Fruit fly (Drosophila melanogaster): ENCODE results near the gene CG10663.

Gene CG10663

DNA sequence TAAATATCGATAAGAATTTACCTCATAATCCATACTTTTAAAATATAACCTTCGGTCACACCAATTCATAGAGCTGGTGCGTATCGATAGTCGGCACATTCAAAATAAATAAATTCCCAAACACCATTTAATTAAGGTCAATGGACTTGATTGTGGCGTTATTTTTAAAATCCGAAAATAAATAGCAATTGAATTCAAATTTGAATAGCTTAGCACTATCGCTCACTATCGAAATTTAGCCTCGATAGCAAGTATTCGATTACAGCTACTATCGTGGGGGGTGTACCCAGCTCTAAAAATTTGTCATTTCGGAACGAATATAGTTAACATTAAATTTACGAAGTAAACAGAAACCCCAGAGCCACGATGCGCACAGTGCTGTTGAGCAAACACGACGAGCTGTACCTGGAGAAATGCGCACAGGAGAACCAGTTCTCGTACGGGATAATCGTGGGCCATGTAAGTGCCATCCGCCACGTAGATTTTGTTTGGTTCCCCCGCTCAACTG, 13.3 kb downstream of the CG10663 start, which contains the start of gene CG10616:
CG10616 (plus strand) TSS at position 258 of the 508 bp plus-strand sequence.
- no peak for TF ChIP-seq CG17801 (GFP tag; optimal IDR thresholded peaks at IDR 0.05; ENCODE audit: partially characterized antibody)

DNA sequence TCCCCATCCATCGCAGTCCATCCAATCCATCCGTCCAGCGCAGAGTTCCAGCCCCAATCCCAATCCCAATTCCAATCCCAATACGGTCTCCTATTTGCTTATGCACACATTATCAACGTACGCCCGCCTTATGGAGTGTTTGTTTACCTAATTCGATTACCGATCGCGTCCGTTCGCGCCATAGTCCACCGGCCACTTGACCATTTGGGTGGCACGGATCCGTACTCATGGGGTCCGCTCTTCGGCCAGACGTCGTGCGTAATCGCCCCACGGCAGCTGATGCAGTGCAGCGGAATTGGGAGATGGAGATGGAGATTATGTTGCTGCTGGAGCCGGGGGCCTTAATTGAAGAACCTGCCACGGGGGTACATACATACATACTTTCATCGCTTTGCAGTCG, 14.3 kb downstream of the CG10663 start:
- TF ChIP-seq CG17801 (GFP tag; optimal IDR thresholded peaks at IDR 0.05; ENCODE audit: partially characterized antibody), result no peak

DNA sequence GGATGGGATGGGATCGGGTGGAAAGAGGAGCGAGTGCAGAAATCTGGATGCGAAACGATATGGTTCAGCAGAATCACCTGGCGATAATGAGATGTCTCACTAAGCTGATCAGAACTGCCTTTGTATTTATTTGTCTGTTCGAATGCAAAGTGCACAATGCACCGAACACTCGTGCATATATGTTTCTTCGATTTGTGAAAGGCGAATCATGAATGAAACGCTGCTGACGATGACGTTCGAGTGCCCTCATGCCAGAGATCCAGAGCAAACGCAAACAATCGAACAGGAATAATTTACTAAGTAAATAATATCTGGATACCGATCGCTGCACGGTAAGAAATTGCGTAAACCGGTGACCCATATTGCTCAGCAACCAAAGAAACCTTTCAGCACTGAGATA, 15.2 kb downstream of the CG10663 start, which contains the start of gene CG32102:
CG32102 (minus strand) TSS at position 101 of the 400 bp plus-strand sequence.
- TF ChIP-seq CG17801 (GFP tag; optimal IDR thresholded peaks at IDR 0.05; ENCODE audit: partially characterized antibody), result no peak

DNA sequence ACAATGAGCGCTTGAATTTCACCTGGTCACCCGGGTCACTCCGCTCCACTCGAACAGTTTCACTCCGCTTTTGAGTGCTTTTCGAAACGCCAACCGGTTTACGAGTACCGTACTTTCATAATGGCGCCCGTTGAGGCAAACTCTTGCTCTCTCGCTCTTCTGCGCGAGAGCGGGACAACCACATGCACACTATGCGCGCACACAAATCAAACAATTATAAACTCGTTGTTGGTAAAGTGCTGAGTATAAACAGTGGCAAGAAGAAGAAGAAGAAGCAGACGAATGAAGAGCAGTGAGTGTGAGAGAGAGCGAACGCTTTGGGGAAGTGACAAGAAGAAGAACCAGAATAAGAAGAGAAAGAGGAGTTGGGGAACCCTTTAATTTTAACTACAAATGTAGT, 16.8 kb downstream of the CG10663 start, which contains the start of gene eyg:
eyg (minus strand) TSS at position 6 of the 400 bp plus-strand sequence.
- TF ChIP-seq CG17801 (GFP tag; optimal IDR thresholded peaks at IDR 0.05; ENCODE audit: partially characterized antibody), result no peak

DNA sequence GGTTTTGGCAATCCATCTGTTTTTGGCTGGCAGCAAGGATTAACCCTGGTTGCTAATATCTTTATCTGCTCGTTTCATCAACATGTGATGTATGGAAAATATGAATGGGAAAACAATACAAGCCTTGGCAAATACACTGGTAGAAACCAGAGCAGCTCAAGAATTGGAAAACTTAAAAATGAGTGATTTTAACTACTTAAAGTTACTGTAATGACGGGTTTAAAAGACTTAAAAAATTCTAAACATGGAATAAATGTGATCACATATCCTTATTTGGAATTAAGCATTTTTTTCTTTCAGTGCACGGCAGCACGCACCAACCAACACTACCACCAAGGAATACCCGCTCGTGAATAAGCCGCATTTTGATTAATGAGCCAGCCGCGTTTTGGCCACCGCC, 19.6 kb downstream of the CG10663 start:
- no peak for TF ChIP-seq CG17801 (GFP tag; optimal IDR thresholded peaks at IDR 0.05; ENCODE audit: partially characterized antibody)

DNA sequence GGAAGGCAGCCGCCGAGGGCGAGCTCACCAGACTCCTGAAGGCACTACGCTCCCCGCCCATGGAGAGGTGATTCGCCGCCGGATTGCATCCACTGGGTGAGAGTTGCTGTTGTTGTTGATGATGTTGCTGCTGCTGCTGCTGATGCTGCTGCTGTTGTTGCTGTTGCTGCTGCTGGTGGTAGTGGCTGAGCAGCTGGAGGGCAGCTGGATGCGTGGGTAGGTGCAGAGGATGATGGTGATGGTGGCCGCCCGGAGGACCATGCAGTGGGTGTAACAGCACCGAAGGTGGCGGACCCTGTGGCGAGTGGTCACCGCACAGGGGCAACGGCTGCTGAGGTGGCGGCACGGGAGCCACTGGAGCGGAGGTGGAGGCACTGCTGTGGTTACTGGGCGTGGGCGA, 21.3 kb downstream of the CG10663 start:
- no peak for TF ChIP-seq CG17801 (GFP tag; optimal IDR thresholded peaks at IDR 0.05; ENCODE audit: partially characterized antibody)

DNA sequence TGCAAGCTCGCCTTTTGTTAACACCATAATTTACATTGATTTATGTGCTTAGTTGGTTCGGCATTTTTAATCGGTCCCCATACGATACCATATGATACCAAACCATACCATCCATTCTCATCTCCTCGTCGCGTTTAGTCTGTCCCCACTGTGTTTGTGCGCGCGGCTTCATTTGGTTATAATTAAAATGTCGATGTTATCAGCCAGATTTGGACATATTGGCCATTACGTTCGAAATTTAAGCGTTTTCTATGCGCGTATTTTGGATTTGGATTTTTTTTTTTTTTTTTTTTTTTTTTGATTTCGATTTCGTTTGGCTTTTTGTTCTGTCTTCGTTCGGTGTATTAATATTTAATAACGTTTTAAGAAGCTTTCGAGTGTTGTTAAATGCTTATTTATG, 22.9 kb downstream of the CG10663 start:
- TF ChIP-seq CG17801 (GFP tag; optimal IDR thresholded peaks at IDR 0.05; ENCODE audit: partially characterized antibody), result no peak

DNA sequence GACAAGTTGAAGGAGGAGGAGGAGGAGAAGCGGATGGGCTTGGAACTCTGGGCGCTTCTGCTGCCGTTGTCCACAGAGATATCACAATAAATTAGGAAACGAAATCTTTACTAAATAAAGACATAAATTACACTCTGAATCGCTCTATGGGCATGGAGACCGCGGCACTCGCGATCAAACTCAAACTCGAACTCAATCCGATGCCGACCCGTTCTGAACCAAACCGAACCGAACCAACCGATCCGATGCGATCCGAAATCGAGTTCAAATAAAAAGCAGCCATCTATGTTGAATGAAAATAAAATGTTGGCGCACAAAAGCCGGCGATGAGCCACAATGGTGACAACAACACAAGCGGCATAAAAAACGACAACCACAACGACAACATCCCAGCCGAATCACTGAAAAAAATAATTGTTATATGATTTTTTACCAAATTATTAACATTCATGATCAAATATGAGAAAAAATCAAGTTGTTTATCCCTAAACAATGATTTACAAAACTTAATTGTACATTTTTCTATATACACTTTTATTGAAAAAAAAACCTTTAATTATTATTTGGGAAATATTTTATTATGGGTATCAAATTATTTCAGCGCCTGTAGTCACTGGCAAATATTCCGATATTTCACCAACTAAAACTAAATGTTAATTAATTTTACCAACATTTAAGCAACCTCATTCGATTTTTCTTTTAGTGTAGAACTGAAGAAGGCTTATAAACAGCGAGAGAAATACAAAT, 27.7 kb downstream of the CG10663 start:
- no peak for TF ChIP-seq CG17801 (GFP tag; optimal IDR thresholded peaks at IDR 0.05; ENCODE audit: partially characterized antibody)

DNA sequence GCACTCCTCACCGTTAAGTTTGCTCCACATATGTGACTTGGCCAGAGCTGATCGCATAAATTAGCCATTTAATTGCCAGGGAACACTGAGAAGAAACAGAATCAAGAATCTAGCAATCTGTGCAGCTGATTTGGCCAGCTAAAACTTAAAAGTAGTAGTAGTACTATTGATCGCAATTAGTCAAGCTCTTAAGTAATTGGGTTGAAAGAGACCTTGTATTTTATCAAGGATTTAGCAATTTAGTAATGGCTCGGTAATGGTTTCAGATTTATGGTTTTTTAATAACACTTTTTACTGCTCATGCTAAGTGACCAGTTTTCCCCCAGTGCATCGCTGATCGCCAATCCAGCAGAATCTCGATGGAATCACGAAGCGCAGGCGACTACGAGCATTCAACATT, 29.8 kb downstream of the CG10663 start:
- no peak for TF ChIP-seq CG17801 (GFP tag; optimal IDR thresholded peaks at IDR 0.05; ENCODE audit: partially characterized antibody)

DNA sequence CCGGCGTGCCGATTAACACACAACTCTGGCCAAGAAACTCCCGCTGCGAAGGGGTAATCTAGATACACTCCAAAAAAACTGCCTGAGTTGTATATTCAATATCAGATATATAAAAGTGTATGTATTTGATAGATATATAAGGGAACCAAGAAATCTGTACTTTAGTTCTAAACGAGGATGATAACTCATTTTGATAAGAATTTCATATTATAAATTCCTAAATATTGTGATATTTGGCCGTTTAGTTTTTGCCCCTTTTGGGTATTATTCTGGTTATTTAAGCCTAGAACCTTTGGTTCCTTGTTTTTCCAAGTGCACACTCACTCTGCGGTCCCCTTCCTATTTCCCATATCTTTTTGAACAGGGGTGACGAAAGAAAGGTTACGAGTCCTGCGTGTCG, 31.3 kb downstream of the CG10663 start:
- no peak for TF ChIP-seq CG17801 (GFP tag; optimal IDR thresholded peaks at IDR 0.05; ENCODE audit: partially characterized antibody)

DNA sequence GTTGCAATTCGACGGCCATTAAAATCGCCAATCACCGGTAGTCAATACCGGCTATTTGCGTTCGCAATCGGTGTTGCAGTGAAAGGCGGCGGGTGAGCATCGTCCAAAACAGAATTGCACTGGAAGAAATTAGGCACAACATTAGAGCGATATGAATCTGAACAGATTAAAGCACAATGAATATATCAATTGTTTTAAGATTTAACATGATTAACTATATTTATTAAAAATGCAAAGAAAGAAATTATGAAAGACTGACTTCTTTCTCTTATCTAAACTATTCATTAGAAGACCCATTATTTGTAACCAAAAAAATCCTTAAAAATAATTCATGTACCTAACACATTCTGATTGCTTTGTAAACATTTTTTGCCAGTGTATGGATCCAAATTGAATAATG, 37.3 kb downstream of the CG10663 start:
- no peak for TF ChIP-seq CG17801 (GFP tag; optimal IDR thresholded peaks at IDR 0.05; ENCODE audit: partially characterized antibody)

DNA sequence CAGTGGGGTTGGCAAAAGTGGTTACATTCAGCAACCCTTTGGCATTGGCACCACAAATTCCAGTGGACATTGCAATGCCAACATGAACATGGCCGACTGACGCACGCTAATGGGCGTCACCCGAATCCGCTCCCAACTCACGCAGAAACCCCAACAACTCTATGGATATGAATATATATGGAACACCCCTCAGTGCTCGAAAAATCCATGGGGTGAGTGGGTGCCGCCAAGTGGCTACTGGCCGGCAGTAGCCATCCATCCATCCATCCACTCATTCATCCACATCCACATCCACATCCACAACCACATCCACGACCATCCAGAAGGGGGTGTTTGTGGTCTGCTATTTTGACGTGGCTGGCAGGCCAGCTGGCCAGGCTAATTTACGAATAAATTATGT, 37.8 kb downstream of the CG10663 start:
- TF ChIP-seq CG17801 (GFP tag; optimal IDR thresholded peaks at IDR 0.05; ENCODE audit: partially characterized antibody), result no peak

DNA sequence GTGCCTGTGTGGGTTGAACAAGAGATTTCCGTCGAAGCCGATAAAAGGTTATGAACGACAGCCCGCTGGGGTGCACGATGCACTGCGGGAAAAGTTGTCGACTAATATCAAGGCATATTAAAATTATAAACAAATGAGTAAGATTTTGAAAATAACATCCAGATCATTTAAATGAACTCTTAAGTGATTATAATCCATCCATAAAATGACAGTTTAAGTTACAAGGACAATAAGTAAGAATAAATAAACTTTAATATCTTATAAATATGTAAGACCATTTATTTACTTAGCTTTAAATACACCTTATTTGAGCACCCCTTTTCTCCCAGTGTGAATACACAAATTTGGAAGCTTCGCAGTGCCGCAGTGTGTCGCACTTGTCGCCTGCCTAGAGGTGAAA, 40.8 kb downstream of the CG10663 start:
- no peak for TF ChIP-seq CG17801 (GFP tag; optimal IDR thresholded peaks at IDR 0.05; ENCODE audit: partially characterized antibody)

DNA sequence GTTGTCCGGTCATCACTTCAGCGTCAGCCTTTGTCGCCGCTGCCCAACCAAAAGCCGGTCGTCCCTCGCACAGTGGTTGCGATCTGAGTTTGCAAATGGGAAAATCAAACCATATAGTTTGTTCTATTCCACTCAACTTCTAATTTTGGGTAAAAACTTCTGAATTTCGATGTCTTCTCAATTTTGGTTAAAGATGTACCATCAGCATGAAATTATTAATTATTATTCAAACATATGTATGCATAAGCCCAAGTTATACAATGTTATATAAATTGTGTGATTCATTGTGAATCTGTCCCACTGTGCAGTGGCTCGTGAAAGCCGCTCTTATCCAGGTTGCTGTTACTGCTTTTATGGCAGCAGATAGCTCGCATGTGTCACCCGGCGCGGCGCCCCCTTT, 42.2 kb downstream of the CG10663 start:
- TF ChIP-seq CG17801 (GFP tag; optimal IDR thresholded peaks at IDR 0.05; ENCODE audit: partially characterized antibody), result no peak

DNA sequence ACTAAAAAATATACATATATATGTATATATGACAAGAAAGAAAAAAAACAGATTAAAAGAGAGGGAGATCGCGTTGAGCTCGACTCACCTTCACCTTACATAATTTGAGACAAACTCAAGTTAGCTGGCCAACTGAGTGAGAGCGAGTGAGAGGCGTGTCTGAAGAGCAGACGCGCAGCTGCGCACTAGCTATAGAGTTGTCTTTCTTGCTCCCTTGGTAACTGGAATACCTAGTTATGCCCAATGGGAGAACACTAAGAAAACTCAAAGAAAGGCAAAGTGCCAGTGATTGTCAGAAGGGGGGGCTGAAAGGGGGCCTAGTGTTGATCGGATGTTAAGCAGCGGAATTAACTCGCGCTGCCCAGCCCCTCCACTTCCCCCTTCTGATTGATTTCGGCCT, 50.4 kb downstream of the CG10663 start:
- no peak for TF ChIP-seq CG17801 (GFP tag; optimal IDR thresholded peaks at IDR 0.05; ENCODE audit: partially characterized antibody)

DNA sequence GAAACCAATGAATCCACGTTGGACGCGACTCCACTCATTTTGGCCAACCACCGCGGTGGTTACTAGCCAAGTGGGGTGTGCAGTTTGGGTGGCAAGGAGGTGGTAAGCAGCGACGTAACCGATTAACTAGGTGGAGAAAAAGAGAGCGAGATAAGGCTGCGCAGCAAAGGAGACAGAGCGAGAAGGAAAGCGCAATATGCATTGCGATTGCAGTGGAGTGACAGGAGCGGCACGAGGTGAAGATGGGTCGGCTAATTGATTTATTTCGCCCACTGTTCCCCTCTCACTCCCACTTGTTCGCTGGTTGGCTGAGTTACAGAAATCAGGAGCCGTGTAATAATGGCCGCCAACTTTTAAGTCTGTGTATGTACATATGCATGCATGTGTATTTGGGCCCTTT, 51.1 kb downstream of the CG10663 start:
- TF ChIP-seq CG17801 (GFP tag; optimal IDR thresholded peaks at IDR 0.05; ENCODE audit: partially characterized antibody), result no peak
